Fruit fly (Drosophila melanogaster) whole organism, prepupa: ENCODE results near the gene RpS14a.

ENCODE experiments used
- Blimp-1 ChIP-seq: fragments of 200-800 bp; sonication (Bioruptor generic); optimal IDR thresholded peaks from 3 replicates; lab custom pipeline; 2017; ENCODE audit warnings: missing biosample characterization, missing genetic modification characterization, mild to moderate bottlenecking, moderate library complexity, missing genetic modification reagents
- CG10669 ChIP-seq: fragments of 200-800 bp; sonication (Bioruptor generic); optimal IDR thresholded peaks from 3 replicates; lab custom pipeline; 2018; ENCODE audit warnings: missing biosample characterization, mild to moderate bottlenecking, missing genetic modification characterization, moderate library complexity
- CG11762 ChIP-seq: fragments of 200-800 bp; sonication (Bioruptor generic); optimal IDR thresholded peaks from 3 replicates; lab custom pipeline; 2016; ENCODE audit warnings: missing biosample characterization, missing genetic modification characterization; ENCODE audit not compliant: insufficient read depth
- CG11902 ChIP-seq: fragments of 200-800 bp; sonication (Bioruptor generic); optimal IDR thresholded peaks from 3 replicates; lab custom pipeline; 2016; ENCODE audit warnings: missing biosample characterization, missing genetic modification characterization
- CG15336 ChIP-seq: fragments of 200-800 bp; sonication (Bioruptor generic); IDR thresholded peaks from 2 replicates; pipeline ENCODE4 v1.3.6; 2022; ENCODE audit warnings: missing biosample characterization, missing genetic modification characterization
- CG1621 ChIP-seq: fragments of 200-800 bp; sonication (Bioruptor generic); optimal IDR thresholded peaks from 3 replicates; lab custom pipeline; 2018; ENCODE audit warnings: missing biosample characterization, mild to moderate bottlenecking, missing genetic modification characterization
- CG16779 ChIP-seq: fragments of 200-800 bp; sonication (Bioruptor generic); optimal IDR thresholded peaks from 3 replicates; lab custom pipeline; 2017; ENCODE audit warnings: missing biosample characterization, mild to moderate bottlenecking, missing genetic modification characterization
- CG31627 ChIP-seq: fragments of 200-800 bp; sonication (Bioruptor generic); optimal IDR thresholded peaks from 3 replicates; lab custom pipeline; 2016; ENCODE audit warnings: missing biosample characterization, missing genetic modification characterization
- CG32006 ChIP-seq: fragments of 200-800 bp; sonication (Bioruptor generic); optimal IDR thresholded peaks from 3 replicates; lab custom pipeline; 2017; ENCODE audit warnings: missing biosample characterization, mild to moderate bottlenecking, missing genetic modification characterization
- CG34406 ChIP-seq: fragments of 200-800 bp; sonication (Bioruptor generic); optimal IDR thresholded peaks from 3 replicates; lab custom pipeline; 2016; ENCODE audit warnings: missing biosample characterization, missing genetic modification characterization
- CG3919 ChIP-seq: fragments of 200-800 bp; sonication (Bioruptor generic); optimal IDR thresholded peaks from 3 replicates; lab custom pipeline; 2016; ENCODE audit warnings: missing biosample characterization, missing genetic modification characterization
- CG4318 ChIP-seq: fragments of 200-800 bp; sonication (Bioruptor generic); optimal IDR thresholded peaks from 3 replicates; lab custom pipeline; 2017; ENCODE audit warnings: missing biosample characterization, mild to moderate bottlenecking, missing genetic modification characterization
- CG6163 ChIP-seq: fragments of 200-800 bp; sonication (Bioruptor generic); IDR thresholded peaks from 3 replicates; pipeline ENCODE4 v1.3.6; 2022; ENCODE audit warnings: missing biosample characterization, missing genetic modification characterization
- CG6276 ChIP-seq: fragments of 200-800 bp; sonication (Bioruptor generic); optimal IDR thresholded peaks from 2 replicates; lab custom pipeline; 2017; ENCODE audit warnings: missing biosample characterization, mild to moderate bottlenecking, missing genetic modification characterization
- CG6792 ChIP-seq: fragments of 200-800 bp; sonication (Bioruptor generic); optimal IDR thresholded peaks from 3 replicates; lab custom pipeline; 2016; ENCODE audit warnings: missing biosample characterization, missing genetic modification characterization
- CG6808 ChIP-seq: fragments of 200-800 bp; sonication (Bioruptor generic); optimal IDR thresholded peaks from 3 replicates; lab custom pipeline; 2017; ENCODE audit warnings: missing biosample characterization, missing genetic modification characterization, mild to moderate bottlenecking, moderate library complexity, missing genetic modification reagents
- CG7368 ChIP-seq: fragments of 200-800 bp; sonication (Bioruptor generic); optimal IDR thresholded peaks from 3 replicates; lab custom pipeline; 2016; ENCODE audit warnings: missing biosample characterization, missing genetic modification characterization
- CG8119 ChIP-seq: fragments of 200-800 bp; sonication (Bioruptor generic); IDR thresholded peaks from 3 replicates; pipeline ENCODE4 v1.3.6; 2022; ENCODE audit warnings: missing biosample characterization, missing genetic modification characterization
- CG8319 ChIP-seq: fragments of 200-800 bp; sonication (Bioruptor generic); optimal IDR thresholded peaks from 3 replicates; lab custom pipeline; 2016; ENCODE audit warnings: missing biosample characterization, missing genetic modification characterization
- CG8632 ChIP-seq: fragments of 200-800 bp; sonication (Bioruptor generic); optimal IDR thresholded peaks from 3 replicates; lab custom pipeline; 2016; ENCODE audit warnings: missing biosample characterization, missing genetic modification characterization
- Eip75B ChIP-seq: fragments of 200-800 bp; sonication (Bioruptor generic); optimal IDR thresholded peaks from 3 replicates; lab custom pipeline; 2016; ENCODE audit warnings: missing biosample characterization, missing genetic modification characterization
- Eip93F ChIP-seq: fragments of 200-800 bp; sonication (Bioruptor generic); optimal IDR thresholded peaks from 2 replicates; lab custom pipeline; 2016; ENCODE audit warnings: missing biosample characterization, mild to moderate bottlenecking, missing genetic modification characterization
- Ets21C ChIP-seq: fragments of 200-800 bp; sonication (Bioruptor generic); optimal IDR thresholded peaks from 3 replicates; lab custom pipeline; 2016; ENCODE audit warnings: missing biosample characterization, missing genetic modification characterization
- Ets96B ChIP-seq: fragments of 200-800 bp; optimal IDR thresholded peaks from 2 replicates; lab custom pipeline; 2019; ENCODE audit warnings: missing biosample characterization, mild to moderate bottlenecking, missing genetic modification characterization, moderate library complexity
- Gug ChIP-seq: fragments of 200-800 bp; sonication (Bioruptor generic); IDR thresholded peaks from 2 replicates; pipeline ENCODE4 v1.3.6; 2022; ENCODE audit warnings: missing biosample characterization, missing genetic modification characterization
- Hr38 ChIP-seq: sonication (Bioruptor generic); optimal IDR thresholded peaks from 2 replicates; lab custom pipeline; 2016; ENCODE audit warnings: missing biosample characterization, missing genetic modification characterization
- Hr4 ChIP-seq: fragments of 200-800 bp; sonication (Bioruptor generic); optimal IDR thresholded peaks from 3 replicates; lab custom pipeline; 2016; ENCODE audit warnings: missing biosample characterization, missing genetic modification characterization
- Lpt ChIP-seq: fragments of 200-800 bp; sonication (Bioruptor generic); optimal IDR thresholded peaks from 3 replicates; lab custom pipeline; 2016; ENCODE audit warnings: missing biosample characterization, missing genetic modification characterization
- Met ChIP-seq: fragments of 200-800 bp; sonication (Bioruptor generic); optimal IDR thresholded peaks from 3 replicates; lab custom pipeline; 2016; ENCODE audit warnings: missing biosample characterization, missing genetic modification characterization
- OdsH ChIP-seq: fragments of 200-800 bp; sonication (Bioruptor generic); optimal IDR thresholded peaks from 3 replicates; lab custom pipeline; 2016; ENCODE audit warnings: missing biosample characterization, missing genetic modification characterization
- Smox ChIP-seq: fragments of 200-800 bp; sonication (Bioruptor generic); optimal IDR thresholded peaks from 3 replicates; lab custom pipeline; 2016; ENCODE audit warnings: missing biosample characterization, missing genetic modification characterization
- achi ChIP-seq: fragments of 200-800 bp; sonication (Bioruptor generic); optimal IDR thresholded peaks from 3 replicates; lab custom pipeline; 2016; ENCODE audit warnings: missing biosample characterization, missing genetic modification characterization
- acj6 ChIP-seq: fragments of 200-800 bp; sonication (Bioruptor generic); optimal IDR thresholded peaks from 3 replicates; lab custom pipeline; 2016; ENCODE audit warnings: missing biosample characterization, missing genetic modification characterization
- cyc ChIP-seq: fragments of 200-800 bp; sonication (Bioruptor generic); optimal IDR thresholded peaks from 3 replicates; lab custom pipeline; 2016; ENCODE audit warnings: missing biosample characterization, missing genetic modification characterization
- dac ChIP-seq: fragments of 200-800 bp; sonication (Bioruptor generic); optimal IDR thresholded peaks from 2 replicates; lab custom pipeline; 2017; ENCODE audit warnings: missing biosample characterization, mild to moderate bottlenecking, missing genetic modification characterization
- dsx ChIP-seq: fragments of 200-800 bp; optimal IDR thresholded peaks from 3 replicates; lab custom pipeline; 2019; ENCODE audit warnings: missing biosample characterization, mild to moderate bottlenecking, missing genetic modification characterization, moderate library complexity; ENCODE audit not compliant: poor library complexity, severe bottlenecking
- eg ChIP-seq: fragments of 200-800 bp; sonication (Bioruptor generic); IDR thresholded peaks from 3 replicates; pipeline ENCODE4 v1.3.6; 2022; ENCODE audit warnings: missing biosample characterization, missing genetic modification characterization
- esn ChIP-seq: fragments of 200-800 bp; sonication (Bioruptor generic); optimal IDR thresholded peaks from 2 replicates; lab custom pipeline; 2016; ENCODE audit warnings: missing biosample characterization, mild to moderate bottlenecking, missing genetic modification characterization, moderate library complexity
- fd59A ChIP-seq: fragments of 200-800 bp; sonication (Bioruptor generic); optimal IDR thresholded peaks from 2 replicates; lab custom pipeline; 2017; ENCODE audit warnings: missing biosample characterization, mild to moderate bottlenecking, missing genetic modification characterization, missing genetic modification reagents
- fkh ChIP-seq: fragments of 200-800 bp; sonication (Bioruptor generic); optimal IDR thresholded peaks from 3 replicates; lab custom pipeline; 2017; ENCODE audit warnings: missing biosample characterization, mild to moderate bottlenecking, missing genetic modification characterization, moderate library complexity
- lz ChIP-seq: fragments of 200-800 bp; sonication (Bioruptor generic); optimal IDR thresholded peaks from 3 replicates; lab custom pipeline; 2016; ENCODE audit warnings: missing biosample characterization, missing genetic modification characterization
- net ChIP-seq: fragments of 200-800 bp; sonication (Bioruptor generic); optimal IDR thresholded peaks from 3 replicates; lab custom pipeline; 2016; ENCODE audit warnings: missing biosample characterization, missing genetic modification characterization
- salr ChIP-seq, 2 experiments: fragments of 200-800 bp; sonication (Bioruptor generic); optimal IDR thresholded peaks; 3 replicates each; lab custom pipeline; 2016 to 2018; ENCODE audit warnings: missing biosample characterization in 2 of 2, missing genetic modification characterization in 2 of 2, mild to moderate bottlenecking in 1 of 2
- ss ChIP-seq, 2 experiments: fragments of 200-800 bp; sonication (Bioruptor generic); optimal IDR thresholded peaks; 2 replicates in 1 of 2; 3 replicates in 1 of 2; lab custom pipeline; 2017 to 2018; ENCODE audit warnings: mild to moderate bottlenecking in 2 of 2, missing biosample characterization in 2 of 2, missing genetic modification characterization in 2 of 2, moderate library complexity in 1 of 2
- topi ChIP-seq: fragments of 200-800 bp; sonication (Bioruptor generic); optimal IDR thresholded peaks from 3 replicates; lab custom pipeline; 2016; ENCODE audit warnings: missing biosample characterization, missing genetic modification characterization

RpS14a gene

dm6 chrX:7888386-7889024, 45.0 kb upstream of the RpS14a start, which contains the start of gene Acat1 (continued):
- TF ChIP-seq CG6163 (peak; percentile 82), CG11902 (GFP tag; lab: Kevin White, UChicago) (peak; percentile 40), CG3919 (GFP tag; lab: Kevin White, UChicago) (peak; percentile 83), OdsH (GFP tag; lab: Kevin White, UChicago) (peak; percentile 79), Eip75B (GFP tag; lab: Kevin White, UChicago) (peak; percentile 84), CG15336 (GFP tag; lab: Robert Waterston, UW) (peak; percentile 65), Met (GFP tag; lab: Kevin White, UChicago) (peak; percentile 84), dsx (GFP tag; lab: Kevin White, UChicago) (no peak), Smox (GFP tag; lab: Kevin White, UChicago) (peak; percentile 78), Eip93F (GFP tag; lab: Kevin White, UChicago) (peak; percentile 22), fkh (GFP tag; lab: Kevin White, UChicago) (no peak), salr (GFP tag; optimal IDR thresholded peaks at IDR 0.05; lab: Kevin White, UChicago) (peak in 1 of 2 experiments; percentile 49), CG31627 (peak; percentile 75), fd59A (GFP tag; lab: Kevin White, UChicago) (no peak), CG1621 (tag; lab: Kevin White, UChicago) (peak; percentile 50), CG8319 (peak; percentile 74), CG32006 (peak; percentile 58), CG8632 (GFP tag; lab: Kevin White, UChicago) (peak; percentile 65), CG16779 (tag; lab: Kevin White, UChicago) (no peak), Gug (peak; percentile 36), CG8119 (GFP tag; lab: Robert Waterston, UW) (peak; percentile 39; the same call in 2 of the 3 replicates), Blimp-1 (GFP tag; lab: Kevin White, UChicago) (no peak)

dm6 chrX:7891596-7892538, 41.7 kb upstream of the RpS14a start, which contains the start of gene Nek2:
Gene Nek2, minus strand, starts transcription at chrX:7891646.
- TF ChIP-seq acj6 (GFP tag; lab: Kevin White, UChicago) (peak; percentile 14), CG6808 (GFP tag; lab: Kevin White, UChicago) (peak; percentile 50), CG4318 (GFP tag; lab: Kevin White, UChicago) (no peak), Ets96B (tag; lab: Kevin White, UChicago) (peak; percentile 27), cyc (GFP tag; lab: Kevin White, UChicago) (no peak), CG10669 (GFP tag; lab: Kevin White, UChicago) (peak; percentile 19), CG7368 (GFP tag; lab: Kevin White, UChicago) (no peak), dac (GFP tag; lab: Kevin White, UChicago) (no peak), net (GFP tag; lab: Kevin White, UChicago) (no peak), CG6792 (GFP tag; lab: Kevin White, UChicago) (no peak), CG34406 (GFP tag; lab: Kevin White, UChicago) (no peak), dsx (GFP tag; lab: Kevin White, UChicago) (peak; percentile 36), achi (GFP tag; lab: Kevin White, UChicago) (peak; percentile 1), Hr4 (GFP tag; lab: Kevin White, UChicago) (no peak), lz (GFP tag; lab: Kevin White, UChicago) (peak; percentile 9), CG16779 (tag; lab: Kevin White, UChicago) (no peak), Hr38 (no peak), Met (GFP tag; lab: Kevin White, UChicago) (no peak), Ets21C (GFP tag; lab: Kevin White, UChicago) (no peak), Lpt (GFP tag; lab: Kevin White, UChicago) (no peak), CG32006 (peak; percentile 31), esn (GFP tag; lab: Kevin White, UChicago) (peak; percentile 18), CG11762 (GFP tag; lab: Kevin White, UChicago) (no peak), CG8119 (GFP tag; lab: Robert Waterston, UW) (no peak), eg (GFP tag; lab: Robert Waterston, UW) (no peak), OdsH (GFP tag; lab: Kevin White, UChicago) (no peak), topi (GFP tag; lab: Kevin White, UChicago) (no peak), Blimp-1 (GFP tag; lab: Kevin White, UChicago) (peak; percentile 6), CG6276 (GFP tag; lab: Kevin White, UChicago) (peak; percentile 19), CG3919 (GFP tag; lab: Kevin White, UChicago) (peak; percentile 33), Smox (GFP tag; lab: Kevin White, UChicago) (peak; percentile 16), ss (GFP tag; optimal IDR thresholded peaks at IDR 0.05; lab: Kevin White, UChicago) (peak; percentile 42 to 52)
